Worm (Caenorhabditis elegans) whole organism, early embryonic: ENCODE data around the gene C31H1.2.

Experiments used
- B0310.2 ChIP-seq: sonication (generic microtip); optimal IDR thresholded peaks from 2 replicates; lab custom pipeline; 2016; ENCODE audit warnings: mild to moderate bottlenecking, missing genetic modification characterization, missing compliant biosample characterization
- F13C5.2 ChIP-seq: sonication (generic microtip); optimal IDR thresholded peaks from 2 replicates; lab custom pipeline; 2017; ENCODE audit warnings: mild to moderate bottlenecking, missing genetic modification characterization, inconsistent platforms, missing compliant biosample characterization
- ama-1 ChIP-seq: fragments of 150-350 bp; optimal IDR thresholded peaks from 2 replicates; lab custom pipeline; 2014
- ceh-36 ChIP-seq: sonication (generic microtip); optimal IDR thresholded peaks from 2 replicates; lab custom pipeline; 2016; ENCODE audit warnings: missing genetic modification characterization, inconsistent platforms, missing compliant biosample characterization
- ets-7 ChIP-seq: sonication (generic microtip); optimal IDR thresholded peaks from 2 replicates; lab custom pipeline; 2016; ENCODE audit warnings: missing genotype, missing genetic modification characterization, missing compliant biosample characterization
- flt-1 ChIP-seq: fragments of 200-800 bp; sonication (Bioruptor generic); IDR thresholded peaks from 2 replicates; pipeline ENCODE4 v1.3.6; 2022; ENCODE audit warnings: missing genetic modification characterization, missing compliant biosample characterization
- pes-1 ChIP-seq: fragments of 200-800 bp; sonication (Bioruptor generic); IDR thresholded peaks from 2 replicates; pipeline ENCODE4 v1.3.6; 2022; ENCODE audit warnings: missing genetic modification reagents, missing genetic modification characterization, missing compliant biosample characterization
- scrt-1 ChIP-seq: fragments of 200-800 bp; sonication (Bioruptor generic); IDR thresholded peaks from 2 replicates; pipeline ENCODE4 v1.3.6; 2022; ENCODE audit warnings: missing genetic modification characterization, missing compliant biosample characterization
- tbx-37 ChIP-seq: fragments of 200-800 bp; sonication (Bioruptor generic); conservative IDR thresholded peaks from 2 replicates; pipeline ENCODE4 v1.3.6; 2022; ENCODE audit warnings: missing genetic modification reagents, missing genetic modification characterization, missing compliant biosample characterization
- tra-4 ChIP-seq: sonication (generic microtip); optimal IDR thresholded peaks from 2 replicates; lab custom pipeline; 2017; ENCODE audit warnings: missing genetic modification characterization, missing compliant biosample characterization

- TF ChIP-seq F13C5.2 (tag; lab: Kevin White, UChicago): no peak
- no peak for TF ChIP-seq B0310.2 (tag; lab: Kevin White, UChicago)
- TF ChIP-seq scrt-1 (GFP tag; lab: Robert Waterston, UW): no peak
- no peak for TF ChIP-seq pes-1 (GFP tag; lab: Robert Waterston, UW)
- TF ChIP-seq ets-7 (tag; lab: Kevin White, UChicago): no peak
- TF ChIP-seq ama-1 (lab: Kevin White, UChicago): no peak
- no peak for TF ChIP-seq tbx-37 (GFP tag; lab: Robert Waterston, UW)
- no peak for TF ChIP-seq flt-1 (GFP tag; lab: Robert Waterston, UW)
- TF ChIP-seq tra-4 (tag; lab: Kevin White, UChicago): no peak
- no peak for TF ChIP-seq ceh-36 (tag; lab: Kevin White, UChicago)
Observed at ce11 chrIV:5834182-5834581, 43.1 kb downstream of the C31H1.2 start.
